Fruit fly (Drosophila melanogaster) whole organism: ENCODE measurements around the gene CG15629.

Experiments used
- CG8478 ChIP-seq: fragments of >200 bp; optimal IDR thresholded peaks from 2 replicates; lab custom pipeline; 2018; ENCODE audit warnings: inconsistent platforms
- Dll ChIP-seq: fragments of >200 bp; optimal IDR thresholded peaks from 2 replicates; lab custom pipeline; 2017
- EcR ChIP-seq, 2 experiments: fragments of >200 bp; optimal IDR thresholded peaks; 2 replicates each; lab custom pipeline; 2017; ENCODE audit warnings: missing biosample characterization in 2 of 2, missing genetic modification characterization in 2 of 2, missing genetic modification reagents in 2 of 2
- pan ChIP-seq: fragments of >200 bp; optimal IDR thresholded peaks from 2 replicates; lab custom pipeline; 2017
- psq ChIP-seq: fragments of >200 bp; optimal IDR thresholded peaks from 2 replicates; lab custom pipeline; 2017
- usp ChIP-seq: fragments of >200 bp; optimal IDR thresholded peaks from 2 replicates; lab custom pipeline; 2017; ENCODE audit warnings: missing biosample characterization, missing genetic modification characterization, mixed read lengths

DNA sequence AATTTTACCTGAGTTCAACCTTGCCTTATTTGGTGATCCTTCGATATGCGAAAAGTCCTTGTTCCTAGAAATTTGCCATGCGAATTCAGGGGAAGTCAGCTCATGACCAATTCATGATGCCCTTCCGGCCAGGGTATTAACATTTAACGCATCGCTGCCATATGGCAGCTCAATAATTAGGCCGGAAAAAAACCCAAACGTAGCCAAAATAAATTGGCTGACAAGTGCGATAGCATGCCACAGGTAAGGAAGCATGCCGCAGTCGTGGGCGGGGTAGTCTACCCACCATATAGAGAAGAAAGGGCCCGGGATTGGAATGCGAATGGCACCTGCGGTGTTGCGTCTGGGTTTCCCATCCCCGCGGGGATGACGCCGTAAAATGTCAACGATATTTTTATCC lies 11.0 kb downstream of the CG15629 start:
- no peak for TF ChIP-seq psq (lab: Kevin White, UChicago)
- no peak for TF ChIP-seq CG8478
- TF ChIP-seq Dll (lab: Kevin White, UChicago) = no peak
- no peak for TF ChIP-seq usp (GFP tag; lab: Kevin White, UChicago)
- no peak for TF ChIP-seq pan (lab: Kevin White, UChicago)
- TF ChIP-seq EcR (GFP tag; optimal IDR thresholded peaks at IDR 0.05; lab: Kevin White, UChicago) = no peak
